Fruit fly (Drosophila melanogaster) whole organism, wandering third instar larva: ENCODE results near the gene CG9664.

ENCODE experiments used
- Abd-B ChIP-seq: fragments of >200 bp; optimal IDR thresholded peaks from 2 replicates; lab custom pipeline; 2017; ENCODE audit warnings: missing biosample characterization, missing genetic modification characterization
- CG32264 ChIP-seq: fragments of 200-800 bp; sonication (Bioruptor generic); optimal IDR thresholded peaks from 2 replicates; lab custom pipeline; 2016; ENCODE audit warnings: missing biosample characterization, missing genetic modification characterization
- CG9705 ChIP-seq: fragments of 200-800 bp; sonication (Bioruptor generic); optimal IDR thresholded peaks from 2 replicates; lab custom pipeline; 2018; ENCODE audit warnings: missing biosample characterization, mild to moderate bottlenecking, missing genetic modification characterization
- CrebA ChIP-seq: fragments of 200-800 bp; sonication (Bioruptor generic); optimal IDR thresholded peaks from 2 replicates; lab custom pipeline; 2016; ENCODE audit warnings: missing biosample characterization, mild to moderate bottlenecking, missing genetic modification characterization, borderline replicate concordance
- Dfd ChIP-seq: fragments of >200 bp; optimal IDR thresholded peaks from 2 replicates; lab custom pipeline; 2017; ENCODE audit warnings: missing biosample characterization, missing genetic modification characterization
- Dif ChIP-seq: fragments of 200-275, 200-300 bp; sonication (Bioruptor generic); optimal IDR thresholded peaks from 2 replicates; lab custom pipeline; 2018; ENCODE audit warnings: missing biosample characterization, missing genetic modification characterization; ENCODE audit not compliant: partially characterized antibody
- GATAd ChIP-seq: sonication (Bioruptor generic); optimal IDR thresholded peaks from 2 replicates; lab custom pipeline; 2016; ENCODE audit warnings: missing biosample characterization, missing genetic modification characterization
- HLH106 ChIP-seq: fragments of 200-800 bp; optimal IDR thresholded peaks from 3 replicates; lab custom pipeline; 2019; ENCODE audit warnings: missing biosample characterization, mild to moderate bottlenecking, missing genetic modification characterization, moderate library complexity
- Hnf4 ChIP-seq: fragments of 200-800 bp; sonication (Bioruptor generic); optimal IDR thresholded peaks from 2 replicates; lab custom pipeline; 2016; ENCODE audit warnings: missing biosample characterization, mild to moderate bottlenecking, missing genetic modification characterization
- Hr78 ChIP-seq: fragments of >200 bp; optimal IDR thresholded peaks from 2 replicates; lab custom pipeline; 2017; ENCODE audit warnings: missing biosample characterization, missing genetic modification characterization
- Hr83 ChIP-seq: fragments of 200-300 bp; sonication (Bioruptor generic); optimal IDR thresholded peaks from 2 replicates; lab custom pipeline; 2016; ENCODE audit warnings: missing biosample characterization, mild to moderate bottlenecking, missing genetic modification characterization, moderate library complexity; ENCODE audit not compliant: poor library complexity, severe bottlenecking
- Jra ChIP-seq: sonication (Bioruptor generic); optimal IDR thresholded peaks from 2 replicates; lab custom pipeline; 2016; ENCODE audit warnings: missing biosample characterization, missing genetic modification characterization
- Mio ChIP-seq: sonication (Bioruptor generic); optimal IDR thresholded peaks from 2 replicates; lab custom pipeline; 2016; ENCODE audit warnings: missing biosample characterization, missing genetic modification characterization
- Myc ChIP-seq: fragments of >200 bp; optimal IDR thresholded peaks from 2 replicates; lab custom pipeline; 2017
- N ChIP-seq: fragments of >200 bp; optimal IDR thresholded peaks from 2 replicates; lab custom pipeline; 2018; ENCODE audit warnings: missing biosample characterization, missing external identifiers, missing genetic modification characterization
- OdsH ChIP-seq: fragments of 200-800 bp; sonication (Bioruptor generic); optimal IDR thresholded peaks from 2 replicates; lab custom pipeline; 2016; ENCODE audit warnings: missing biosample characterization, mild to moderate bottlenecking, missing genetic modification characterization
- Rel ChIP-seq, 2 experiments: fragments of 200-800 bp; sonication (Bioruptor generic) in 1 of 2; optimal IDR thresholded peaks; 2 replicates in 1 of 2; 3 replicates in 1 of 2; lab custom pipeline; 2016 to 2019; ENCODE audit warnings: mild to moderate bottlenecking in 2 of 2, missing biosample characterization in 2 of 2, missing genetic modification characterization in 2 of 2, moderate library complexity in 1 of 2
- Sp1 ChIP-seq: fragments of 200-800 bp; sonication (Bioruptor generic); optimal IDR thresholded peaks from 3 replicates; lab custom pipeline; 2019; ENCODE audit warnings: missing biosample characterization, mild to moderate bottlenecking, missing genetic modification characterization, moderate library complexity
- Vsx2 ChIP-seq: fragments of 200-300, 225-300 bp; sonication (Bioruptor generic); optimal IDR thresholded peaks from 2 replicates; lab custom pipeline; 2018; ENCODE audit warnings: missing biosample characterization, missing genetic modification characterization; ENCODE audit not compliant: partially characterized antibody
- br ChIP-seq: fragments of 200-800 bp; sonication (Bioruptor generic); optimal IDR thresholded peaks from 2 replicates; lab custom pipeline; 2016; ENCODE audit warnings: missing biosample characterization, missing genetic modification characterization
- brk ChIP-seq: fragments of 200-800 bp; sonication (Bioruptor generic); optimal IDR thresholded peaks from 2 replicates; lab custom pipeline; 2016; ENCODE audit warnings: missing biosample characterization, mild to moderate bottlenecking, missing genetic modification characterization
- dl ChIP-seq, 2 experiments: fragments of 175-275, 200-275 bp in 1 of 2; fragments of 200-275 bp in 1 of 2; sonication (Bioruptor generic); optimal IDR thresholded peaks; lab custom pipeline; 2018; ENCODE audit warnings: mild to moderate bottlenecking in 2 of 2, missing biosample characterization in 2 of 2, missing genetic modification characterization in 2 of 2, moderate library complexity in 2 of 2; ENCODE audit not compliant: partially characterized antibody in 2 of 2, insufficient read depth in 1 of 2
- dmrt93B ChIP-seq: fragments of 200-800 bp; sonication (Bioruptor generic); optimal IDR thresholded peaks from 2 replicates; lab custom pipeline; 2018; ENCODE audit warnings: missing biosample characterization, mild to moderate bottlenecking, missing genetic modification characterization
- dsf ChIP-seq: sonication (Bioruptor generic); optimal IDR thresholded peaks from 2 replicates; lab custom pipeline; 2016; ENCODE audit warnings: missing biosample characterization, missing genetic modification characterization, borderline replicate concordance
- ey ChIP-seq: fragments of 200-800 bp; sonication (Bioruptor generic); optimal IDR thresholded peaks from 2 replicates; lab custom pipeline; 2016; ENCODE audit warnings: missing biosample characterization, missing genetic modification characterization
- foxo ChIP-seq, 2 experiments: fragments of 200-800 bp; sonication (Bioruptor generic); optimal IDR thresholded peaks; 2 replicates in 1 of 2; 3 replicates in 1 of 2; lab custom pipeline; 2016 to 2017; ENCODE audit warnings: missing biosample characterization in 2 of 2, missing genetic modification characterization in 2 of 2
- fru ChIP-seq: fragments of 200-800 bp; sonication (Bioruptor generic); optimal IDR thresholded peaks from 3 replicates; lab custom pipeline; 2016; ENCODE audit warnings: missing biosample characterization, mild to moderate bottlenecking, missing genetic modification characterization
- h ChIP-seq: fragments of 200-800 bp; sonication (Bioruptor generic); optimal IDR thresholded peaks from 3 replicates; lab custom pipeline; 2016; ENCODE audit warnings: missing biosample characterization, mild to moderate bottlenecking, missing genetic modification characterization
- jim ChIP-seq: fragments of 175-275, 200-325 bp; sonication (Bioruptor generic); optimal IDR thresholded peaks from 2 replicates; lab custom pipeline; 2016; ENCODE audit warnings: missing biosample characterization, mild to moderate bottlenecking, missing genetic modification characterization
- lola ChIP-seq: fragments of >200 bp; optimal IDR thresholded peaks from 2 replicates; lab custom pipeline; 2017; ENCODE audit warnings: missing biosample characterization, missing genetic modification characterization
- pan ChIP-seq: fragments of >200 bp; optimal IDR thresholded peaks from 2 replicates; lab custom pipeline; 2017
- psq ChIP-seq: fragments of 200-800 bp; sonication (Bioruptor generic); optimal IDR thresholded peaks from 3 replicates; lab custom pipeline; 2017; ENCODE audit warnings: missing biosample characterization, mild to moderate bottlenecking, missing genetic modification characterization, moderate library complexity
- rgr ChIP-seq: fragments of 200-800 bp; sonication (Bioruptor generic); optimal IDR thresholded peaks from 3 replicates; lab custom pipeline; 2016; ENCODE audit warnings: missing biosample characterization, mild to moderate bottlenecking, missing genetic modification characterization
- sage ChIP-seq: fragments of 200-800 bp; sonication (Bioruptor generic); optimal IDR thresholded peaks from 2 replicates; lab custom pipeline; 2016; ENCODE audit warnings: missing biosample characterization, mild to moderate bottlenecking, missing genetic modification characterization
- sv ChIP-seq: fragments of 200-800 bp; sonication (Bioruptor generic); optimal IDR thresholded peaks from 3 replicates; lab custom pipeline; 2016; ENCODE audit warnings: missing biosample characterization, missing genetic modification characterization
- tai ChIP-seq: sonication (Bioruptor generic); optimal IDR thresholded peaks from 2 replicates; lab custom pipeline; 2016; ENCODE audit warnings: missing biosample characterization, missing genetic modification characterization
- usp ChIP-seq: fragments of >200 bp; optimal IDR thresholded peaks from 2 replicates; lab custom pipeline; 2017; ENCODE audit warnings: missing biosample characterization, missing genetic modification characterization
- woc ChIP-seq: sonication (Bioruptor generic); optimal IDR thresholded peaks from 2 replicates; lab custom pipeline; 2016; ENCODE audit warnings: missing biosample characterization, mild to moderate bottlenecking, missing genetic modification characterization

The CG9664 gene

DNA sequence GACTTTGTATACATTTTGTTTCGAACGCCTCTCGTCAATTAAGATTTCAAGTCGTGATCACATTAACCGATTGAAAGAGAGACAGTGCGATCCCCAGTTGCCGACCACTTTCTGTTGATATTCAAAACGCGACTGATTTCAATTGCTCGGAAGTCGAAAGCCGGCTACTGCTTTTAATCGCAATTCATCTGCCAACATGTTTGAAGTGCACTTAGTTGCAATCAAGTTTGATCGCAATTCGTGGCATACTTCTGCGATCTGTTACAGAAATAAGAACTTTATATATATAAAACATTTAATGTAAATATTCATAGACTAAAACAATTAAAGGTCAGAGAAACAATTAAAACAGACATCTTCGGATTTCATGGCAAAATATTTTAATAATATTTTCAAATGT is at the start of gene CG9664:
CG9664 (minus strand) TSS at position 135 of the 400 bp plus-strand sequence.
- TF ChIP-seq lola (GFP tag; lab: Kevin White, UChicago) (no peak), sage (GFP tag; lab: Kevin White, UChicago) (peak; percentile 3), GATAd (GFP tag; lab: Kevin White, UChicago) (no peak), dl (GFP tag; optimal IDR thresholded peaks at IDR 0.05; lab: Kevin White, UChicago; ENCODE audit: insufficient read depth in 1 of 2, partially characterized antibody in 2 of 2) (no peak)

DNA sequence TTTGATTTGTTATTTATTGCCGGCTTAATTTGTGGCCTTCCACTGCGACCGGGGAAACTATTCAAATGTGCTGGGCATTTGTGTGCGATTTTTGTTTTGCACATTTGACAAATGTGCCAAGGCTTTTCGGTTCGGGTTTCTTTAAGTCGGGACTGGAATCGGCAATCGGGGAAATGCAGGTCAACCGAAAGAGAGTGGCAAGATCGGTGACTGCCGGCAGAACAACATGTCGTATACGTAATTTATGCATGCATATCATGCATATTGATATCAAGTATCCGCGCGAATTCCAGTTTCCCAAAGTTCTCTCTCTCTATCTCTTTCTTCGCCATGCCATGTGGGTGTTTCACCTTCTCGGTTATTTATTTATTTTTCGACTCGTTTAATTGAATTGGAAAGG is 47.9 kb upstream of the CG9664 start:
- TF ChIP-seq sv (GFP tag; lab: Kevin White, UChicago) = no peak
- no peak for TF ChIP-seq foxo (GFP tag; optimal IDR thresholded peaks at IDR 0.05; lab: Kevin White, UChicago)
- no peak for TF ChIP-seq Abd-B
- TF ChIP-seq pan (lab: Kevin White, UChicago) = no peak
- no peak for TF ChIP-seq dl (GFP tag; optimal IDR thresholded peaks at IDR 0.05; lab: Kevin White, UChicago; ENCODE audit: insufficient read depth in 1 of 2, partially characterized antibody in 2 of 2)
- no peak for TF ChIP-seq sage (GFP tag; lab: Kevin White, UChicago)
- TF ChIP-seq HLH106 (tag; lab: Kevin White, UChicago) = no peak
- no peak for TF ChIP-seq GATAd (GFP tag; lab: Kevin White, UChicago)
- no peak for TF ChIP-seq Jra
- TF ChIP-seq dmrt93B (GFP tag; lab: Kevin White, UChicago) = no peak
- TF ChIP-seq Dfd (GFP tag; lab: Kevin White, UChicago) = no peak
- no peak for TF ChIP-seq usp (GFP tag; lab: Kevin White, UChicago)
- TF ChIP-seq, all 38 proteins: peak for 0

- TF ChIP-seq sv (GFP tag; lab: Kevin White, UChicago) (no peak), Hr78 (no peak), ey (peak; percentile 3), br (GFP tag; lab: Kevin White, UChicago) (peak; percentile 69), Abd-B (no peak), HLH106 (tag; lab: Kevin White, UChicago) (peak; percentile 81), Dif (GFP tag; lab: Kevin White, UChicago) (no peak), dmrt93B (GFP tag; lab: Kevin White, UChicago) (peak; percentile 60), N (GFP tag; lab: Kevin White, UChicago) (peak; percentile 25), h (peak; percentile 38), CrebA (no peak), lola (GFP tag; lab: Kevin White, UChicago) (no peak), CG9705 (GFP tag; lab: Kevin White, UChicago) (no peak), CG32264 (no peak), psq (GFP tag; lab: Kevin White, UChicago) (peak; percentile 83), Hr83 (GFP tag; lab: Kevin White, UChicago) (no peak), foxo (GFP tag; optimal IDR thresholded peaks at IDR 0.05; lab: Kevin White, UChicago) (peak in 1 of 2 experiments; percentile 71), fru (peak; percentile 73), Rel (GFP tag; optimal IDR thresholded peaks at IDR 0.05; lab: Kevin White, UChicago) (no peak), Rel (tag; optimal IDR thresholded peaks at IDR 0.05; lab: Kevin White, UChicago) (peak; percentile 52), brk (peak; percentile 9), Vsx2 (GFP tag; lab: Kevin White, UChicago) (no peak), rgr (GFP tag; lab: Kevin White, UChicago) (peak; percentile 60), pan (lab: Kevin White, UChicago) (no peak), GATAd (GFP tag; lab: Kevin White, UChicago) (peak; percentile 24), Myc (no peak), Mio (GFP tag; lab: Kevin White, UChicago) (no peak), jim (GFP tag; lab: Kevin White, UChicago) (no peak), tai (peak; percentile 54), OdsH (GFP tag; lab: Kevin White, UChicago) (peak; percentile 85), sage (GFP tag; lab: Kevin White, UChicago) (peak; percentile 52), Dfd (GFP tag; lab: Kevin White, UChicago) (peak; percentile 44), Sp1 (GFP tag; lab: Kevin White, UChicago) (peak; percentile 90), dsf (GFP tag; lab: Kevin White, UChicago) (peak; percentile 20), Hnf4 (GFP tag; lab: Kevin White, UChicago) (peak; percentile 77), woc (GFP tag; lab: Kevin White, UChicago) (peak; percentile 16), usp (GFP tag; lab: Kevin White, UChicago) (no peak), Jra (peak; percentile 34), dl (GFP tag; optimal IDR thresholded peaks at IDR 0.05; lab: Kevin White, UChicago; ENCODE audit: insufficient read depth in 1 of 2, partially characterized antibody in 2 of 2) (no peak)
Observed at dm6 chr2L:3341231-3341935, 46.9 kb upstream of the CG9664 start.
